Fruit fly (Drosophila melanogaster) whole organism, embryonic: ENCODE measurements around the gene Torsin.

Source experiments
- ATbp ChIP-seq: fragments of 200-800 bp; sonication (Bioruptor generic); optimal IDR thresholded peaks from 2 replicates; lab custom pipeline; 2017; ENCODE audit warnings: missing biosample characterization, mild to moderate bottlenecking, missing genetic modification characterization, missing genetic modification reagents
- CG10147 ChIP-seq: fragments of 200-800 bp; sonication (Bioruptor generic); optimal IDR thresholded peaks from 2 replicates; lab custom pipeline; 2019; ENCODE audit warnings: missing biosample characterization, mild to moderate bottlenecking, missing genetic modification characterization, moderate library complexity
- CG12659 ChIP-seq: fragments of 200-800 bp; sonication (Bioruptor generic); optimal IDR thresholded peaks from 3 replicates; lab custom pipeline; 2017; ENCODE audit warnings: mild to moderate bottlenecking, missing biosample characterization, missing genetic modification reagents, missing genetic modification characterization
- CG12744 ChIP-seq: fragments of 200-800 bp; sonication (Bioruptor generic); optimal IDR thresholded peaks from 2 replicates; lab custom pipeline; 2016; ENCODE audit warnings: missing biosample characterization, missing genetic modification characterization
- CG14667 ChIP-seq: fragments of 200-800 bp; sonication (Bioruptor generic); IDR thresholded peaks from 2 replicates; pipeline ENCODE4 v1.3.6; 2022; ENCODE audit warnings: missing biosample characterization, missing genetic modification characterization
- CG14710 ChIP-seq: fragments of 200-800 bp; sonication (Bioruptor generic); optimal IDR thresholded peaks from 3 replicates; lab custom pipeline; 2019; ENCODE audit warnings: missing biosample characterization, mild to moderate bottlenecking, missing genetic modification characterization, moderate library complexity
- CG17385 ChIP-seq: fragments of 200-800 bp; sonication (Bioruptor generic); optimal IDR thresholded peaks from 3 replicates; lab custom pipeline; 2018; ENCODE audit warnings: missing biosample characterization, mild to moderate bottlenecking, missing genetic modification characterization
- CG1792 ChIP-seq: fragments of 200-800 bp; sonication (Bioruptor generic); optimal IDR thresholded peaks from 2 replicates; lab custom pipeline; 2016; ENCODE audit warnings: missing biosample characterization, missing genetic modification characterization
- CG18011 ChIP-seq: fragments of 200-800 bp; sonication (Bioruptor generic); optimal IDR thresholded peaks from 2 replicates; lab custom pipeline; 2017; ENCODE audit warnings: missing biosample characterization, missing genetic modification characterization, mild to moderate bottlenecking, moderate library complexity, missing genotype
- CG18764 ChIP-seq: fragments of 200-800 bp; sonication (Bioruptor generic); optimal IDR thresholded peaks from 3 replicates; lab custom pipeline; 2016; ENCODE audit warnings: missing biosample characterization, missing genetic modification characterization
- CG2116 ChIP-seq: fragments of 200-800 bp; sonication (Bioruptor generic); optimal IDR thresholded peaks from 3 replicates; lab custom pipeline; 2018; ENCODE audit warnings: missing biosample characterization, mild to moderate bottlenecking, missing genetic modification characterization
- CG2129 ChIP-seq: fragments of 200-800 bp; sonication (Bioruptor generic); IDR thresholded peaks from 2 replicates; pipeline ENCODE4 v1.3.6; 2022; ENCODE audit warnings: missing biosample characterization, missing genetic modification characterization; ENCODE audit not compliant: partially characterized antibody
- CG2712 ChIP-seq: fragments of 200-800 bp; optimal IDR thresholded peaks from 3 replicates; lab custom pipeline; 2019; ENCODE audit warnings: missing biosample characterization, mild to moderate bottlenecking, missing genetic modification characterization, moderate library complexity
- CG30020 ChIP-seq: fragments of 200-800 bp; optimal IDR thresholded peaks from 2 replicates; lab custom pipeline; 2019; ENCODE audit warnings: missing biosample characterization, mild to moderate bottlenecking, missing genetic modification characterization, moderate library complexity
- CG3163 ChIP-seq: fragments of 200-800 bp; sonication (Bioruptor generic); optimal IDR thresholded peaks from 3 replicates; lab custom pipeline; 2016; ENCODE audit warnings: missing biosample characterization, missing genetic modification characterization
- CG32532 ChIP-seq: fragments of 200-800 bp; sonication (Bioruptor generic); IDR thresholded peaks from 2 replicates; pipeline ENCODE4 v1.3.6; 2022; ENCODE audit warnings: missing biosample characterization, missing genetic modification characterization
- CG34422 ChIP-seq: fragments of 200-800 bp; sonication (Bioruptor generic); IDR thresholded peaks from 3 replicates; pipeline ENCODE4 v1.3.6; 2022; ENCODE audit warnings: missing biosample characterization, missing genetic modification characterization
- CG6254 ChIP-seq: fragments of 200-800 bp; sonication (Bioruptor generic); optimal IDR thresholded peaks from 3 replicates; lab custom pipeline; 2017; ENCODE audit warnings: mild to moderate bottlenecking, missing biosample characterization, missing genetic modification reagents, missing genetic modification characterization
- CG7372 ChIP-seq: fragments of 200-800 bp; sonication (Bioruptor generic); IDR thresholded peaks from 2 replicates; pipeline ENCODE4 v1.3.6; 2022; ENCODE audit warnings: missing biosample characterization, missing genetic modification characterization
- CG8359 ChIP-seq: fragments of 200-800 bp; sonication (Bioruptor generic); optimal IDR thresholded peaks from 2 replicates; lab custom pipeline; 2017; ENCODE audit warnings: missing biosample characterization, mild to moderate bottlenecking, missing genetic modification characterization, borderline replicate concordance
- CG8944 ChIP-seq: fragments of 200-800 bp; sonication (Bioruptor generic); optimal IDR thresholded peaks from 3 replicates; lab custom pipeline; 2016; ENCODE audit warnings: missing biosample characterization, missing genetic modification characterization
- D19B ChIP-seq: fragments of 200-800 bp; sonication (Bioruptor generic); optimal IDR thresholded peaks from 2 replicates; lab custom pipeline; 2017; ENCODE audit warnings: missing biosample characterization, mild to moderate bottlenecking, missing genetic modification characterization
- Doc3 ChIP-seq: fragments of 200-800 bp; sonication (Bioruptor generic); IDR thresholded peaks from 3 replicates; pipeline ENCODE4 v1.3.6; 2022; ENCODE audit warnings: missing biosample characterization, missing genetic modification characterization; ENCODE audit not compliant: partially characterized antibody
- Hey ChIP-seq: fragments of 200-800 bp; sonication (Bioruptor generic); optimal IDR thresholded peaks from 3 replicates; lab custom pipeline; 2018; ENCODE audit warnings: missing biosample characterization, mild to moderate bottlenecking, missing genetic modification characterization
- Hmr ChIP-seq: fragments of 200-800 bp; sonication (Bioruptor generic); optimal IDR thresholded peaks from 3 replicates; lab custom pipeline; 2017; ENCODE audit warnings: mild to moderate bottlenecking, missing biosample characterization, missing genetic modification reagents, missing genetic modification characterization
- Kr ChIP-seq: fragments of 200-800 bp; sonication (Bioruptor generic); optimal IDR thresholded peaks from 2 replicates; lab custom pipeline; 2017; ENCODE audit warnings: missing biosample characterization, mild to moderate bottlenecking, missing genetic modification characterization
- MESR4 ChIP-seq: fragments of 200-800 bp; sonication (Bioruptor generic); optimal IDR thresholded peaks from 2 replicates; lab custom pipeline; 2018; ENCODE audit warnings: missing biosample characterization, mild to moderate bottlenecking, missing genetic modification characterization, moderate library complexity
- Myb ChIP-seq: fragments of 200-800 bp; sonication (Bioruptor generic); optimal IDR thresholded peaks from 2 replicates; lab custom pipeline; 2016; ENCODE audit warnings: missing biosample characterization, missing genetic modification characterization
- Nf-YB ChIP-seq: fragments of 200-800 bp; sonication (Bioruptor generic); optimal IDR thresholded peaks from 3 replicates; lab custom pipeline; 2019; ENCODE audit warnings: missing biosample characterization, mild to moderate bottlenecking, missing genetic modification characterization, moderate library complexity
- Side ChIP-seq: fragments of 200-800 bp; sonication (Bioruptor generic); optimal IDR thresholded peaks from 2 replicates; lab custom pipeline; 2016; ENCODE audit warnings: missing biosample characterization, missing genetic modification characterization
- al ChIP-seq: fragments of 200-800 bp; sonication (Bioruptor generic); IDR thresholded peaks from 2 replicates; pipeline ENCODE4 v1.3.6; 2022; ENCODE audit warnings: missing biosample characterization, missing genetic modification characterization
- ash1 ChIP-seq: fragments of 200-800 bp; sonication (Bioruptor generic); optimal IDR thresholded peaks from 2 replicates; lab custom pipeline; 2018; ENCODE audit warnings: missing biosample characterization, mild to moderate bottlenecking, missing genetic modification characterization
- chn ChIP-seq: fragments of 200-800 bp; sonication (Bioruptor generic); optimal IDR thresholded peaks from 2 replicates; lab custom pipeline; 2016; ENCODE audit warnings: missing biosample characterization, missing genetic modification characterization
- dm ChIP-seq: fragments of 200-800 bp; sonication (Bioruptor generic); optimal IDR thresholded peaks from 3 replicates; lab custom pipeline; 2016; ENCODE audit warnings: missing biosample characterization, missing genetic modification characterization
- dpn ChIP-seq, 2 experiments: fragments of 200-800 bp; sonication (Bioruptor generic); optimal IDR thresholded peaks; 3 replicates each; lab custom pipeline; 2016; ENCODE audit warnings: missing biosample characterization in 2 of 2, missing genetic modification characterization in 2 of 2
- fd3F ChIP-seq: fragments of 200-800 bp; sonication (Bioruptor generic); optimal IDR thresholded peaks from 2 replicates; lab custom pipeline; 2018; ENCODE audit warnings: missing biosample characterization, mild to moderate bottlenecking, missing genetic modification characterization, moderate library complexity
- gro ChIP-seq: fragments of 200-800 bp; sonication (Bioruptor generic); optimal IDR thresholded peaks from 2 replicates; lab custom pipeline; 2016; ENCODE audit warnings: missing biosample characterization, missing genetic modification characterization
- gt ChIP-seq: fragments of 200-800 bp; sonication (Bioruptor generic); IDR thresholded peaks from 2 replicates; pipeline ENCODE4 v1.3.6; 2022; ENCODE audit warnings: missing biosample characterization, missing genetic modification characterization
- ind ChIP-seq: fragments of 200-800 bp; sonication (Bioruptor generic); optimal IDR thresholded peaks from 3 replicates; lab custom pipeline; 2016; ENCODE audit warnings: missing biosample characterization, missing genetic modification characterization
- kni ChIP-seq: fragments of 200-800 bp; sonication (Bioruptor generic); optimal IDR thresholded peaks from 3 replicates; lab custom pipeline; 2017; ENCODE audit warnings: mild to moderate bottlenecking, missing biosample characterization, missing genetic modification reagents, missing genetic modification characterization
- nerfin-2 ChIP-seq: fragments of 200-800 bp; sonication (Bioruptor generic); IDR thresholded peaks from 2 replicates; pipeline ENCODE4 v1.3.6; 2022; ENCODE audit warnings: missing biosample characterization, missing genetic modification characterization; ENCODE audit not compliant: partially characterized antibody
- nom ChIP-seq: fragments of 200-800 bp; sonication (Bioruptor generic); optimal IDR thresholded peaks from 2 replicates; lab custom pipeline; 2017; ENCODE audit warnings: missing biosample characterization, missing genetic modification characterization, mild to moderate bottlenecking, moderate library complexity, missing genetic modification reagents
- pfk ChIP-seq: fragments of 200-800 bp; sonication (Bioruptor generic); optimal IDR thresholded peaks from 2 replicates; lab custom pipeline; 2018; ENCODE audit warnings: missing biosample characterization, mild to moderate bottlenecking, missing genetic modification characterization, moderate library complexity
- psq ChIP-seq: fragments of 200-800 bp; sonication (Bioruptor generic); optimal IDR thresholded peaks from 2 replicates; lab custom pipeline; 2017; ENCODE audit warnings: missing biosample characterization, missing genetic modification characterization
- sc ChIP-seq, 3 experiments: fragments of >200 bp in 2 of 3; fragments of 200-800 bp in 1 of 3; sonication (Bioruptor generic) in 1 of 3; optimal IDR thresholded peaks; 2 replicates in 2 of 3; 3 replicates in 1 of 3; lab custom pipeline; 2017; ENCODE audit warnings: mild to moderate bottlenecking in 1 of 3, missing biosample characterization in 1 of 3, missing genetic modification characterization in 1 of 3, missing genetic modification reagents in 1 of 3
- slbo ChIP-seq: fragments of 200-800 bp; sonication (Bioruptor generic); IDR thresholded peaks from 2 replicates; pipeline ENCODE4 v1.3.6; 2022; ENCODE audit warnings: missing biosample characterization, missing genetic modification characterization
- sug ChIP-seq: fragments of 200-800 bp; optimal IDR thresholded peaks from 2 replicates; lab custom pipeline; 2019; ENCODE audit warnings: missing biosample characterization, mild to moderate bottlenecking, missing genetic modification characterization, moderate library complexity
- zf30C ChIP-seq: fragments of 200-800 bp; sonication (Bioruptor generic); optimal IDR thresholded peaks from 3 replicates; lab custom pipeline; 2018; ENCODE audit warnings: missing biosample characterization, mild to moderate bottlenecking, missing genetic modification characterization

Torsin gene

dm6 chrX:4687778-4688399 lies 38.1 kb upstream of the Torsin start, which contains the start of gene ctp (continued):
- TF ChIP-seq CG34422 (GFP tag; lab: Robert Waterston, UW): peak; percentile 67; the same call in 1 of the 3 replicates
- peak; percentile 98 for TF ChIP-seq Nf-YB
- TF ChIP-seq CG8359 (GFP tag; lab: Kevin White, UChicago): no peak
- TF ChIP-seq CG8944: peak; percentile 38
- TF ChIP-seq gt (GFP tag; lab: Robert Waterston, UW): no peak
- peak; percentile 79 for TF ChIP-seq CG12659
- no peak for TF ChIP-seq CG12744 (GFP tag; lab: Kevin White, UChicago)
- peak; percentile 57 for TF ChIP-seq Hmr (GFP tag; lab: Kevin White, UChicago)
- no peak for TF ChIP-seq CG1792 (GFP tag; lab: Kevin White, UChicago)
- peak; percentile 10 for TF ChIP-seq pfk (GFP tag; lab: Kevin White, UChicago)
- peak; percentile 23 for TF ChIP-seq CG18011 (GFP tag; lab: Kevin White, UChicago)
- TF ChIP-seq nerfin-2: peak; percentile 72
- no peak for TF ChIP-seq Kr (GFP tag; lab: Kevin White, UChicago)
- TF ChIP-seq fd3F (GFP tag; lab: Kevin White, UChicago): peak; percentile 8
- TF ChIP-seq ind (GFP tag; lab: Kevin White, UChicago): peak; percentile 56
- peak; percentile 8 for TF ChIP-seq dm (GFP tag; lab: Kevin White, UChicago)
- TF ChIP-seq CG2129 (GFP tag; lab: Robert Waterston, UW): 0 out of 2 replicates have a peak, but pooled peaks have one; percentile 23
- peak; percentile 76 for TF ChIP-seq nom (GFP tag; lab: Kevin White, UChicago)
- peak; percentile 49 for TF ChIP-seq CG14710
- TF ChIP-seq chn (GFP tag; lab: Kevin White, UChicago): peak; percentile 12
- peak; percentile 49 for TF ChIP-seq Myb (GFP tag; lab: Kevin White, UChicago)
- TF ChIP-seq zf30C (GFP tag; lab: Kevin White, UChicago): peak; percentile 36
- no peak for TF ChIP-seq sc (optimal IDR thresholded peaks at IDR 0.05; lab: Kevin White, UChicago)
- no peak for TF ChIP-seq sc (GFP tag; optimal IDR thresholded peaks at IDR 0.05; lab: Kevin White, UChicago)
- peak; percentile 57; the same call in 1 of the 2 replicates for TF ChIP-seq CG32532 (GFP tag; lab: Robert Waterston, UW)
- peak; percentile 65; the same call in 2 of the 3 replicates for TF ChIP-seq Doc3 (GFP tag; lab: Robert Waterston, UW)
- TF ChIP-seq kni (GFP tag; lab: Kevin White, UChicago): peak; percentile 53
- peak; percentile 48 for TF ChIP-seq CG2712
- TF ChIP-seq slbo (GFP tag; lab: Robert Waterston, UW): peak; percentile 70
- no peak for TF ChIP-seq CG7372 (GFP tag; lab: Robert Waterston, UW)
- no peak for TF ChIP-seq psq (GFP tag; lab: Kevin White, UChicago)
- no peak for TF ChIP-seq CG18764 (GFP tag; lab: Kevin White, UChicago)
- peak; percentile 41 for TF ChIP-seq CG17385 (GFP tag; lab: Kevin White, UChicago)
- peak; percentile 27 to 41 for TF ChIP-seq dpn (GFP tag; optimal IDR thresholded peaks at IDR 0.05; lab: Kevin White, UChicago)
- no peak for TF ChIP-seq Hey (tag; lab: Kevin White, UChicago)
- TF ChIP-seq al: peak; percentile 30; the same call in 1 of the 2 replicates
- TF ChIP-seq ATbp (GFP tag; lab: Kevin White, UChicago): no peak
- no peak for TF ChIP-seq CG14667
- TF ChIP-seq CG30020 (tag; lab: Kevin White, UChicago): peak; percentile 3
- peak; percentile 43 for TF ChIP-seq Side
- peak; percentile 95 for TF ChIP-seq CG2116
- TF ChIP-seq MESR4 (GFP tag; lab: Kevin White, UChicago): peak; percentile 45
- TF ChIP-seq sug (tag; lab: Kevin White, UChicago): peak; percentile 58
- TF ChIP-seq CG6254: peak; percentile 26
- TF ChIP-seq CG3163 (GFP tag; lab: Kevin White, UChicago): peak; percentile 34
- peak; percentile 12 for TF ChIP-seq ash1 (GFP tag; lab: Kevin White, UChicago)
- TF ChIP-seq CG10147 (GFP tag; lab: Kevin White, UChicago): peak; percentile 15
- peak; percentile 38 for TF ChIP-seq gro
- TF ChIP-seq D19B (GFP tag; lab: Kevin White, UChicago): no peak
